Fruit fly (Drosophila melanogaster): ENCODE data around the gene Orct.

Orct gene

dm6 chr3R:24272775-24273290 lies 3.2 kb upstream of the Orct start, which contains the start of gene Orct2 (continued):
- no peak for TF ChIP-seq disco-r (GFP tag; optimal IDR thresholded peaks at IDR 0.05)
- TF ChIP-seq ken (GFP tag; IDR thresholded peaks at IDR 0.05): no peak
- TF ChIP-seq PHDP (tag; optimal IDR thresholded peaks at IDR 0.05): no peak
- TF ChIP-seq nmo (GFP tag; optimal IDR thresholded peaks at IDR 0.05): no peak
- no peak for TF ChIP-seq eyg (GFP tag; optimal IDR thresholded peaks at IDR 0.05)
- TF ChIP-seq bab2 (GFP tag; optimal IDR thresholded peaks at IDR 0.05): no peak
- TF ChIP-seq Hmr (GFP tag; optimal IDR thresholded peaks at IDR 0.05): peak; percentile 53
- no peak for TF ChIP-seq Gug (GFP tag; IDR thresholded peaks at IDR 0.05)
- TF ChIP-seq lbe (GFP tag; optimal IDR thresholded peaks at IDR 0.05): no peak
- no peak for TF ChIP-seq chif (GFP tag; optimal IDR thresholded peaks at IDR 0.05)
- TF ChIP-seq CG1529 (GFP tag; optimal IDR thresholded peaks at IDR 0.05): no peak
- TF ChIP-seq CG11696 (GFP tag; IDR thresholded peaks at IDR 0.05): no peak
- TF ChIP-seq CG10462 (GFP tag; optimal IDR thresholded peaks at IDR 0.05): no peak
- TF ChIP-seq CG13424 (tag; optimal IDR thresholded peaks at IDR 0.05): no peak
- TF ChIP-seq CG12744 (GFP tag; optimal IDR thresholded peaks at IDR 0.05): no peak
- TF ChIP-seq CG4730 (GFP tag; IDR thresholded peaks at IDR 0.05): no peak
- TF ChIP-seq CG13123 (GFP tag; optimal IDR thresholded peaks at IDR 0.05): no peak
- no peak for TF ChIP-seq Hr78 (GFP tag; optimal IDR thresholded peaks at IDR 0.05)
- TF ChIP-seq her (GFP tag; optimal IDR thresholded peaks at IDR 0.05): peak; percentile 8
- peak; percentile 29; the same call in 1 of the 2 replicates for TF ChIP-seq Scr (GFP tag; IDR thresholded peaks at IDR 0.05; ENCODE audit: partially characterized antibody)
- TF ChIP-seq CG8478 (optimal IDR thresholded peaks at IDR 0.05): no peak
- no peak for TF ChIP-seq Rx (GFP tag; IDR thresholded peaks at IDR 0.05)
- TF ChIP-seq Oli (tag; optimal IDR thresholded peaks at IDR 0.05): no peak
- no peak for TF ChIP-seq CG17802 (tag; optimal IDR thresholded peaks at IDR 0.05)
- no peak for TF ChIP-seq CG4404 (GFP tag; IDR thresholded peaks at IDR 0.05)
- no peak for TF ChIP-seq bowl (GFP tag; IDR thresholded peaks at IDR 0.05)
- no peak for TF ChIP-seq CG8089 (GFP tag; optimal IDR thresholded peaks at IDR 0.05)
- peak; percentile 66 for TF ChIP-seq CG34376 (GFP tag; optimal IDR thresholded peaks at IDR 0.05)
- TF ChIP-seq Lhr (GFP tag; optimal IDR thresholded peaks at IDR 0.05): no peak
- peak; percentile 1 for TF ChIP-seq CG12659 (GFP tag; optimal IDR thresholded peaks at IDR 0.05)
- no peak for TF ChIP-seq trh (GFP tag; optimal IDR thresholded peaks at IDR 0.05)
- TF ChIP-seq Neu2 (GFP tag; optimal IDR thresholded peaks at IDR 0.05; ENCODE audit: borderline replicate concordance): no peak
- TF ChIP-seq CG9876 (GFP tag; optimal IDR thresholded peaks at IDR 0.05): no peak
- peak; percentile 73 for TF ChIP-seq D (optimal IDR thresholded peaks at IDR 0.05)
- no peak for TF ChIP-seq D (GFP tag; optimal IDR thresholded peaks at IDR 0.05)
- no peak for TF ChIP-seq gem (tag; optimal IDR thresholded peaks at IDR 0.05)
- TF ChIP-seq CG17385 (GFP tag; optimal IDR thresholded peaks at IDR 0.05): peak; percentile 32
- TF ChIP-seq gsb-n (tag; optimal IDR thresholded peaks at IDR 0.05): peak; percentile 79
- no peak for TF ChIP-seq dpn (GFP tag; optimal IDR thresholded peaks at IDR 0.05)
- TF ChIP-seq tup (GFP tag; optimal IDR thresholded peaks at IDR 0.05): no peak
- peak; percentile 28 for TF ChIP-seq fd102C (GFP tag; optimal IDR thresholded peaks at IDR 0.05)
- no peak for TF ChIP-seq Dref (GFP tag; IDR thresholded peaks at IDR 0.05)
- 0 out of 3 replicates have a peak, but pooled peaks have one; percentile 5 for TF ChIP-seq knrl (GFP tag; IDR thresholded peaks at IDR 0.05; ENCODE audit: partially characterized antibody)
- TF ChIP-seq CG17361 (GFP tag; IDR thresholded peaks at IDR 0.05): no peak
- no peak for TF ChIP-seq en (GFP tag; optimal IDR thresholded peaks at IDR 0.05)
- no peak for TF ChIP-seq ems (GFP tag; optimal IDR thresholded peaks at IDR 0.05)
- TF ChIP-seq pros (GFP tag; optimal IDR thresholded peaks at IDR 0.05): peak; percentile 91
- TF ChIP-seq aop (GFP tag; IDR thresholded peaks at IDR 0.05): no peak
- peak; percentile 50; the same call in 1 of the 2 replicates for TF ChIP-seq Bgb (GFP tag; IDR thresholded peaks at IDR 0.05; ENCODE audit: partially characterized antibody)
- no peak for TF ChIP-seq CG18011 (GFP tag; optimal IDR thresholded peaks at IDR 0.05)
- no peak for TF ChIP-seq tgo (GFP tag; IDR thresholded peaks at IDR 0.05)
